Worm (Caenorhabditis elegans) whole organism, L4/young adult: ENCODE measurements around the gene T27A8.2.

Source experiments
- W03F9.2 ChIP-seq: fragments of 150-350 bp; optimal IDR thresholded peaks from 2 replicates; lab custom pipeline; 2014; ENCODE audit warnings: missing biosample characterization, missing genetic modification characterization
- dao-5 ChIP-seq: sonication (generic microtip); optimal IDR thresholded peaks from 2 replicates; lab custom pipeline; 2016; ENCODE audit warnings: missing genotype, missing genetic modification characterization, moderate library complexity, missing compliant biosample characterization
- him-1 ChIP-seq: sonication (generic microtip); optimal IDR thresholded peaks from 2 replicates; lab custom pipeline; 2016; ENCODE audit warnings: missing genotype, missing genetic modification reagents, missing genetic modification characterization, missing compliant biosample characterization

ce11 chrX:16046379-16046778 lies 12.4 kb downstream of the T27A8.2 start:
- TF ChIP-seq dao-5 (no peak), him-1 (tag; lab: Kevin White, UChicago) (no peak), W03F9.2 (no peak)
